Worm (Caenorhabditis elegans) whole organism, early embryonic: ENCODE measurements around the gene srt-32.

Experiments
- B0310.2 ChIP-seq: sonication (generic microtip); optimal IDR thresholded peaks from 2 replicates; lab custom pipeline; 2016; ENCODE audit warnings: mild to moderate bottlenecking, missing genetic modification characterization, missing compliant biosample characterization
- F13C5.2 ChIP-seq: sonication (generic microtip); optimal IDR thresholded peaks from 2 replicates; lab custom pipeline; 2017; ENCODE audit warnings: mild to moderate bottlenecking, missing genetic modification characterization, inconsistent platforms, missing compliant biosample characterization
- ama-1 ChIP-seq: fragments of 150-350 bp; optimal IDR thresholded peaks from 2 replicates; lab custom pipeline; 2014
- ceh-13 ChIP-seq: fragments of 200-800 bp; sonication (Bioruptor generic); optimal IDR thresholded peaks from 2 replicates; lab custom pipeline; 2018; ENCODE audit warnings: mild to moderate bottlenecking, missing genetic modification characterization, missing compliant biosample characterization
- ceh-36 ChIP-seq: sonication (generic microtip); optimal IDR thresholded peaks from 2 replicates; lab custom pipeline; 2016; ENCODE audit warnings: missing genetic modification characterization, inconsistent platforms, missing compliant biosample characterization
- ets-7 ChIP-seq: sonication (generic microtip); optimal IDR thresholded peaks from 2 replicates; lab custom pipeline; 2016; ENCODE audit warnings: missing genotype, missing genetic modification characterization, missing compliant biosample characterization
- hmbx-1 ChIP-seq: sonication (generic microtip); optimal IDR thresholded peaks from 2 replicates; lab custom pipeline; 2016; ENCODE audit warnings: mild to moderate bottlenecking, missing genetic modification characterization, missing compliant biosample characterization
- hmg-4 ChIP-seq: fragments of 200-800 bp; sonication (Bioruptor generic); optimal IDR thresholded peaks from 2 replicates; lab custom pipeline; 2018; ENCODE audit warnings: mild to moderate bottlenecking, missing genetic modification characterization, missing compliant biosample characterization
- hnd-1 ChIP-seq: sonication (generic microtip); optimal IDR thresholded peaks from 2 replicates; lab custom pipeline; 2016; ENCODE audit warnings: missing genetic modification characterization, missing compliant biosample characterization
- pes-1 ChIP-seq: fragments of 200-800 bp; sonication (Bioruptor generic); IDR thresholded peaks from 2 replicates; pipeline ENCODE4 v1.3.6; 2022; ENCODE audit warnings: missing genetic modification reagents, missing genetic modification characterization, missing compliant biosample characterization
- scrt-1 ChIP-seq: fragments of 200-800 bp; sonication (Bioruptor generic); IDR thresholded peaks from 2 replicates; pipeline ENCODE4 v1.3.6; 2022; ENCODE audit warnings: missing genetic modification characterization, missing compliant biosample characterization
- tbx-37 ChIP-seq: fragments of 200-800 bp; sonication (Bioruptor generic); conservative IDR thresholded peaks from 2 replicates; pipeline ENCODE4 v1.3.6; 2022; ENCODE audit warnings: missing genetic modification reagents, missing genetic modification characterization, missing compliant biosample characterization
- tra-4 ChIP-seq: sonication (generic microtip); optimal IDR thresholded peaks from 2 replicates; lab custom pipeline; 2017; ENCODE audit warnings: missing genetic modification characterization, missing compliant biosample characterization

DNA sequence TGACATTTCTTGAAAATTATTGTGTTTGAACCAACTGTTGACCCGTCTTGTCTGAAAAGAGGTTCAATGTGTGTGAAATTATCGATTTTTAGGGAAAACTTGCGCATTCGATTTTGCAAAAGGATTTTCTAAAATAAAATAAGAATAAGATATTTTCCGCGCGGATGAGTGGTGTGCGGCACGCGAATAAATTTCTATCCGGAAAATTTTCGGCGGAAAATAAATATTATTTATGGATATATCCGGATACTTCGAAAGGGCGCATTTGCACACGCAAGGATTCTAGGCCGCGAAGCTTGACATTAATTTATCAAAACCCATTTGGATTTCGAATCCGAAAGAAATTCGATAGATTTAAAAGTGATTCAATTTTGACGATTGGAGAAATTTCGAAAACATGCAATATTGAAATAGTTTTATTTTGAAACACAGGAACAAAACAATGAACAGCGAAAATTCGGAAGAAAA, 13.6 kb upstream of the srt-32 start, which contains the start of gene rike-1:
- no peak for TF ChIP-seq B0310.2 (tag; lab: Kevin White, UChicago)
- TF ChIP-seq hmbx-1 (tag; lab: Kevin White, UChicago), result no peak
- no peak for TF ChIP-seq ama-1 (lab: Kevin White, UChicago)
- TF ChIP-seq scrt-1, result no peak
- no peak for TF ChIP-seq ceh-13 (GFP tag; lab: Kevin White, UChicago)
- TF ChIP-seq pes-1, result no peak
- no peak for TF ChIP-seq tbx-37 (GFP tag; lab: Robert Waterston, UW)
- no peak for TF ChIP-seq hnd-1
- no peak for TF ChIP-seq ceh-36
- TF ChIP-seq tra-4, result no peak
- no peak for TF ChIP-seq ets-7 (tag; lab: Kevin White, UChicago)
- TF ChIP-seq hmg-4 (GFP tag; lab: Kevin White, UChicago), result no peak
- TF ChIP-seq F13C5.2 (tag; lab: Kevin White, UChicago), result no peak
